Worm (Caenorhabditis elegans): Measurements from ENCODE around the gene ZK813.3.

DNA sequence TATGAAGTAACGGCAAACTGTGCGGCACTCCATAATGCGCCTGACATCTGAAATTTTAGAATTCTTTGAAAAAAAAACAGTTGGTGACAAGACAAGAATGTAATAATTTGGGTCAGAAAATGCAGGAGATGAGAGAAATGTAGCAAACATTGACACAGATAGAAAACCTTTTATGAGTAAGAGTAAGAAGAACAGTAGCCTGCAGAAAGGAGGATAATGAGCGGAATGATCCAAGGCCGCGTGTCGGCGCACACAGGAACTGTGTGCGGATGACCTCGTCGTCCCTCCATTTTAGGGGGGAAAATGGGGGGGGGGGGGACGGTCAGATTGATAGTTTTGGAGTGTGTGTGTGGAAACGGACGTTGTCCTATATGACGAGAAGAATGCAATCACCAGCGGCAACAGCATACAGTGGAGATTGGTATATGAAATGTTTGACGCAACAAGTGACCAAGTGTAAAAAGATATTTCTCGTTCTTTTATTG lies 26.9 kb upstream of the ZK813.3 start, which contains the start of gene dhs-27:
- TF ChIP-seq aly-2 (tag; optimal IDR thresholded peaks at IDR 0.05) (no peak), nhr-11 (tag; optimal IDR thresholded peaks at IDR 0.05) (no peak), ceh-82 (tag; optimal IDR thresholded peaks at IDR 0.05) (no peak), zag-1 (tag; optimal IDR thresholded peaks at IDR 0.05) (no peak)

All from whole organism, L3 larva.